Worm (Caenorhabditis elegans) whole organism, young adult: ENCODE results near the gene egal-1.

ENCODE experiments used
- C06A6.2 ChIP-seq: fragments of 200-800 bp; sonication (Bioruptor generic); conservative IDR thresholded peaks from 2 replicates; pipeline ENCODE4 v1.3.6; 2022; ENCODE audit warnings: missing genetic modification characterization, missing compliant biosample characterization
- D2030.7 ChIP-seq: fragments of 200-800 bp; sonication (Bioruptor generic); IDR thresholded peaks from 2 replicates; pipeline ENCODE4 v1.3.6; 2022; ENCODE audit warnings: missing genetic modification reagents, missing genetic modification characterization, missing compliant biosample characterization
- F23B12.7 ChIP-seq: sonication (generic microtip); optimal IDR thresholded peaks from 2 replicates; lab custom pipeline; 2017; ENCODE audit warnings: missing genetic modification characterization, mild to moderate bottlenecking, missing compliant biosample characterization, antibody characterized with exemption, moderate library complexity; ENCODE audit not compliant: insufficient read depth
- F49E8.2 ChIP-seq: sonication (generic microtip); optimal IDR thresholded peaks from 3 replicates; lab custom pipeline; 2017; ENCODE audit warnings: missing genetic modification characterization, mild to moderate bottlenecking, missing compliant biosample characterization, antibody characterized with exemption, moderate library complexity; ENCODE audit not compliant: insufficient read depth
- Y56A3A.18 ChIP-seq: fragments of 200-800 bp; sonication (Bioruptor generic); IDR thresholded peaks from 2 replicates; pipeline ENCODE4 v1.3.6; 2022; ENCODE audit warnings: missing genetic modification reagents, missing genetic modification characterization, missing compliant biosample characterization
- Y95B8A.8 ChIP-seq: fragments of 200-800 bp; sonication (Bioruptor generic); IDR thresholded peaks from 2 replicates; pipeline ENCODE4 v1.3.6; 2022; ENCODE audit warnings: missing genetic modification reagents, missing genetic modification characterization, missing compliant biosample characterization
- ZK185.1 ChIP-seq: sonication (generic microtip); optimal IDR thresholded peaks from 2 replicates; lab custom pipeline; 2016; ENCODE audit warnings: mild to moderate bottlenecking, missing genetic modification characterization, missing compliant biosample characterization; ENCODE audit not compliant: poor library complexity, severe bottlenecking
- aptf-2 ChIP-seq: fragments of 200-800 bp; sonication (Bioruptor generic); conservative IDR thresholded peaks from 2 replicates; pipeline ENCODE4 v1.3.6; 2022; ENCODE audit warnings: missing genetic modification reagents, missing genetic modification characterization, missing compliant biosample characterization
- atf-7 ChIP-seq: sonication (generic microtip); optimal IDR thresholded peaks from 2 replicates; lab custom pipeline; 2017; ENCODE audit warnings: mild to moderate bottlenecking, missing genetic modification characterization, missing compliant biosample characterization
- athp-1 ChIP-seq: sonication (generic microtip); optimal IDR thresholded peaks from 2 replicates; lab custom pipeline; 2017; ENCODE audit warnings: mild to moderate bottlenecking, missing genetic modification characterization, missing compliant biosample characterization
- attf-3 ChIP-seq: fragments of 200-800 bp; sonication (Bioruptor generic); conservative IDR thresholded peaks from 2 replicates; pipeline ENCODE4 v1.3.6; 2022; ENCODE audit warnings: missing genetic modification reagents, missing genetic modification characterization, missing compliant biosample characterization
- bed-1 ChIP-seq: fragments of 200-800 bp; sonication (Bioruptor generic); IDR thresholded peaks from 2 replicates; pipeline ENCODE4 v1.3.6; 2022; ENCODE audit warnings: missing genetic modification reagents, missing genetic modification characterization, missing compliant biosample characterization
- cebp-1 ChIP-seq, 2 experiments: fragments of 200-800 bp in 1 of 2; sonication (Bioruptor generic) in 1 of 2; sonication (generic microtip) in 1 of 2; IDR thresholded peaks in 1 of 2; optimal IDR thresholded peaks in 1 of 2; 2 replicates each; pipeline versions ENCODE4 v1.3.6 to Lab custom; 2017 to 2022; ENCODE audit warnings: missing compliant biosample characterization in 2 of 2, missing genetic modification characterization in 2 of 2, mild to moderate bottlenecking in 1 of 2, missing genetic modification reagents in 1 of 2, moderate library complexity in 1 of 2
- cebp-2 ChIP-seq: fragments of 200-800 bp; sonication (Bioruptor generic); IDR thresholded peaks from 2 replicates; pipeline ENCODE4 v1.3.6; 2022; ENCODE audit warnings: missing genetic modification characterization, missing compliant biosample characterization
- ceh-27 ChIP-seq: fragments of 200-800 bp; sonication (Bioruptor generic); optimal IDR thresholded peaks from 2 replicates; lab custom pipeline; 2018; ENCODE audit warnings: mild to moderate bottlenecking, missing genetic modification characterization, moderate library complexity, missing compliant biosample characterization
- ceh-79 ChIP-seq: sonication (generic microtip); optimal IDR thresholded peaks from 2 replicates; lab custom pipeline; 2017; ENCODE audit warnings: mild to moderate bottlenecking, missing genetic modification characterization, missing compliant biosample characterization
- ceh-91 ChIP-seq: fragments of 200-800 bp; sonication (Bioruptor generic); IDR thresholded peaks from 2 replicates; pipeline ENCODE4 v1.3.6; 2022; ENCODE audit warnings: missing genetic modification reagents, missing genetic modification characterization, missing compliant biosample characterization
- dox-1 ChIP-seq: fragments of 200-800 bp; sonication (Bioruptor generic); IDR thresholded peaks from 2 replicates; pipeline ENCODE4 v1.3.6; 2022; ENCODE audit warnings: missing genetic modification reagents, missing genetic modification characterization, missing compliant biosample characterization
- efl-1 ChIP-seq: fragments of 150-350 bp; optimal IDR thresholded peaks from 2 replicates; lab custom pipeline; 2014; ENCODE audit warnings: missing biosample characterization, missing genetic modification reagents, missing genetic modification characterization
- egl-44 ChIP-seq: fragments of 200-800 bp; sonication (Bioruptor generic); IDR thresholded peaks from 2 replicates; pipeline ENCODE4 v1.3.6; 2022; ENCODE audit warnings: missing genetic modification reagents, missing genetic modification characterization, missing compliant biosample characterization
- hlh-12 ChIP-seq: sonication (generic microtip); optimal IDR thresholded peaks from 2 replicates; lab custom pipeline; 2016; ENCODE audit warnings: missing genetic modification characterization, missing compliant biosample characterization
- hmg-1.2 ChIP-seq: fragments of 200-800 bp; sonication (Bioruptor generic); IDR thresholded peaks from 2 replicates; pipeline ENCODE4 v1.3.6; 2022; ENCODE audit warnings: missing genetic modification reagents, missing genetic modification characterization, missing compliant biosample characterization
- hmg-20 ChIP-seq: fragments of 200-800 bp; sonication (Bioruptor generic); IDR thresholded peaks from 2 replicates; pipeline ENCODE4 v1.3.6; 2022; ENCODE audit warnings: missing genetic modification reagents, missing genetic modification characterization, missing compliant biosample characterization
- hsf-1 ChIP-seq: fragments of 200-800 bp; sonication (Bioruptor generic); IDR thresholded peaks from 2 replicates; pipeline ENCODE4 v1.3.6; 2022; ENCODE audit warnings: missing genetic modification reagents, missing genetic modification characterization, missing compliant biosample characterization
- let-526 ChIP-seq: fragments of 200-800 bp; sonication (Bioruptor generic); IDR thresholded peaks from 2 replicates; pipeline ENCODE4 v1.3.6; 2022; ENCODE audit warnings: missing genetic modification reagents, missing genetic modification characterization, missing compliant biosample characterization
- lin-35 ChIP-seq, 3 experiments: fragments of 150-350 bp in 2 of 3; sonication (generic microtip) in 1 of 3; optimal IDR thresholded peaks; 2 replicates each; lab custom pipeline; 2014 to 2018; ENCODE audit warnings: missing biosample characterization in 3 of 3, missing genetic modification characterization in 3 of 3, missing genetic modification reagents in 3 of 3
- lsl-1 ChIP-seq: fragments of 200-800 bp; sonication (Bioruptor generic); optimal IDR thresholded peaks from 2 replicates; lab custom pipeline; 2018; ENCODE audit warnings: mild to moderate bottlenecking, missing genetic modification characterization, moderate library complexity, missing compliant biosample characterization
- lsy-27 ChIP-seq: sonication (generic microtip); optimal IDR thresholded peaks from 2 replicates; lab custom pipeline; 2017; ENCODE audit warnings: missing genetic modification characterization, mild to moderate bottlenecking, missing compliant biosample characterization, antibody characterized with exemption, missing genotype, borderline replicate concordance; ENCODE audit not compliant: insufficient read depth
- madf-10 ChIP-seq: sonication (generic microtip); optimal IDR thresholded peaks from 2 replicates; lab custom pipeline; 2016; ENCODE audit warnings: mild to moderate bottlenecking, missing genetic modification characterization, missing compliant biosample characterization
- madf-6 ChIP-seq: fragments of 200-800 bp; sonication (Bioruptor generic); IDR thresholded peaks from 2 replicates; pipeline ENCODE4 v1.3.6; 2022; ENCODE audit warnings: missing genetic modification reagents, missing genetic modification characterization, missing compliant biosample characterization
- madf-8 ChIP-seq: fragments of 200-800 bp; sonication (Bioruptor generic); conservative IDR thresholded peaks from 2 replicates; pipeline ENCODE4 v1.3.6; 2022; ENCODE audit warnings: missing genetic modification reagents, missing genetic modification characterization, missing compliant biosample characterization
- nhr-90 ChIP-seq: sonication (generic microtip); optimal IDR thresholded peaks from 2 replicates; lab custom pipeline; 2016; ENCODE audit warnings: missing genotype, mild to moderate bottlenecking, missing genetic modification characterization, missing compliant biosample characterization
- repo-1 ChIP-seq: sonication (generic microtip); optimal IDR thresholded peaks from 2 replicates; lab custom pipeline; 2017; ENCODE audit warnings: mild to moderate bottlenecking, missing genetic modification characterization, missing compliant biosample characterization
- snpc-1.1 ChIP-seq: sonication (generic microtip); optimal IDR thresholded peaks from 2 replicates; lab custom pipeline; 2017; ENCODE audit warnings: missing genetic modification characterization, mild to moderate bottlenecking, missing compliant biosample characterization, antibody characterized with exemption, moderate library complexity, missing genotype, missing genetic modification reagents; ENCODE audit not compliant: insufficient read depth
- snpc-1.3 ChIP-seq: sonication (generic microtip); optimal IDR thresholded peaks from 2 replicates; lab custom pipeline; 2017; ENCODE audit warnings: missing genetic modification characterization, mild to moderate bottlenecking, missing compliant biosample characterization, antibody characterized with exemption, moderate library complexity, missing genotype, missing genetic modification reagents; ENCODE audit not compliant: insufficient read depth
- snpc-3.4 ChIP-seq: sonication (generic microtip); optimal IDR thresholded peaks from 2 replicates; lab custom pipeline; 2017; ENCODE audit warnings: missing genetic modification characterization, mild to moderate bottlenecking, missing compliant biosample characterization, antibody characterized with exemption, moderate library complexity, missing genotype, missing genetic modification reagents
- snpc-4 ChIP-seq, 5 experiments: fragments of 150-350 bp in 1 of 5; sonication (generic microtip) in 4 of 5; optimal IDR thresholded peaks; 2 replicates each; lab custom pipeline; 2014 to 2018; ENCODE audit warnings: missing genetic modification characterization in 5 of 5, missing biosample characterization in 3 of 5, antibody characterized with exemption in 2 of 5, mild to moderate bottlenecking in 2 of 5, missing compliant biosample characterization in 2 of 5, missing genotype in 2 of 5, moderate library complexity in 2 of 5, missing genetic modification reagents in 1 of 5
- somi-1 ChIP-seq: fragments of 200-800 bp; sonication (Bioruptor generic); optimal IDR thresholded peaks from 2 replicates; lab custom pipeline; 2018; ENCODE audit warnings: mild to moderate bottlenecking, missing genetic modification characterization, missing compliant biosample characterization
- tbp1 ChIP-seq: fragments of 200-800 bp; sonication (Bioruptor generic); optimal IDR thresholded peaks from 2 replicates; lab custom pipeline; 2018; ENCODE audit warnings: mild to moderate bottlenecking, missing genetic modification characterization, missing compliant biosample characterization
- zfh-2 ChIP-seq: fragments of 200-800 bp; sonication (Bioruptor generic); conservative IDR thresholded peaks from 2 replicates; pipeline ENCODE4 v1.3.6; 2022; ENCODE audit warnings: missing genetic modification reagents, missing genetic modification characterization, missing compliant biosample characterization
- ztf-18 ChIP-seq: sonication (generic microtip); optimal IDR thresholded peaks from 2 replicates; lab custom pipeline; 2016; ENCODE audit warnings: missing genotype, mild to moderate bottlenecking, missing genetic modification characterization, missing compliant biosample characterization
- ztf-22 ChIP-seq: fragments of 200-800 bp; sonication (Bioruptor generic); optimal IDR thresholded peaks from 2 replicates; lab custom pipeline; 2018; ENCODE audit warnings: mild to moderate bottlenecking, missing genetic modification characterization, moderate library complexity, missing compliant biosample characterization
- ztf-25 ChIP-seq: fragments of 200-800 bp; sonication (Bioruptor generic); IDR thresholded peaks from 2 replicates; pipeline ENCODE4 v1.3.6; 2022; ENCODE audit warnings: missing genetic modification reagents, missing genetic modification characterization, missing compliant biosample characterization
- ztf-26 ChIP-seq: sonication (generic microtip); optimal IDR thresholded peaks from 2 replicates; lab custom pipeline; 2017; ENCODE audit warnings: missing genetic modification characterization, missing compliant biosample characterization

The egal-1 gene

ce11 chrIV:5814092-5814650, 10.4 kb upstream of the egal-1 start, which contains the start of gene oops-1:
oops-1 (minus strand) TSS chrIV:5814142.
- no peak for TF ChIP-seq ceh-27
- TF ChIP-seq ztf-25 (GFP tag; lab: Robert Waterston, UW), result no peak
- TF ChIP-seq snpc-1.1 (tag; lab: Kevin White, UChicago), result no peak
- TF ChIP-seq snpc-1.3, result no peak
- TF ChIP-seq F49E8.2 (tag; lab: Kevin White, UChicago), result no peak
- TF ChIP-seq hsf-1 (GFP tag; lab: Robert Waterston, UW), result no peak
- TF ChIP-seq Y95B8A.8 (GFP tag; lab: Robert Waterston, UW), result no peak
- no peak for TF ChIP-seq C06A6.2 (GFP tag; lab: Robert Waterston, UW)
- TF ChIP-seq repo-1, result no peak
- no peak for TF ChIP-seq Y56A3A.18 (GFP tag; lab: Robert Waterston, UW)
- TF ChIP-seq egl-44 (GFP tag; lab: Robert Waterston, UW), result no peak
- no peak for TF ChIP-seq bed-1 (GFP tag; lab: Robert Waterston, UW)
- TF ChIP-seq athp-1 (tag; lab: Kevin White, UChicago), result no peak
- TF ChIP-seq madf-6, result no peak; the same call in 1 of the 2 replicates
- no peak for TF ChIP-seq let-526 (GFP tag; lab: Robert Waterston, UW)
- peak; percentile 57 for TF ChIP-seq efl-1 (GFP tag; lab: Kevin White, UChicago)
- no peak for TF ChIP-seq attf-3 (GFP tag; lab: Robert Waterston, UW)
- TF ChIP-seq ztf-26, result no peak
- no peak for TF ChIP-seq ztf-22 (GFP tag; lab: Kevin White, UChicago)
- no peak for TF ChIP-seq hmg-20 (GFP tag; lab: Robert Waterston, UW)
- TF ChIP-seq zfh-2 (GFP tag; lab: Robert Waterston, UW), result no peak
- TF ChIP-seq dox-1 (GFP tag; lab: Robert Waterston, UW), result no peak
- TF ChIP-seq snpc-4 (GFP tag; optimal IDR thresholded peaks at IDR 0.05; lab: Kevin White, UChicago), result no peak
- peak in 3 of 4 experiments; percentile 83 to 85 (median 84) for TF ChIP-seq snpc-4 (tag; optimal IDR thresholded peaks at IDR 0.05; lab: Kevin White, UChicago)
- no peak for TF ChIP-seq snpc-3.4 (tag; lab: Kevin White, UChicago)
- no peak for TF ChIP-seq cebp-1 (GFP tag; IDR thresholded peaks at IDR 0.05; lab: Robert Waterston, UW)
- no peak for TF ChIP-seq cebp-1 (tag; optimal IDR thresholded peaks at IDR 0.05; lab: Kevin White, UChicago)
- 0 out of 2 replicates have a peak, but pooled peaks have one; percentile 23 for TF ChIP-seq ceh-91 (GFP tag; lab: Robert Waterston, UW)
- TF ChIP-seq ztf-18, result no peak
- TF ChIP-seq nhr-90 (tag; lab: Kevin White, UChicago), result no peak
- TF ChIP-seq madf-10 (tag; lab: Kevin White, UChicago), result no peak
- no peak for TF ChIP-seq aptf-2
- no peak for TF ChIP-seq cebp-2 (GFP tag; lab: Robert Waterston, UW)
- no peak for TF ChIP-seq ceh-79 (tag; lab: Kevin White, UChicago)
- no peak for TF ChIP-seq hlh-12 (tag; lab: Kevin White, UChicago)
- TF ChIP-seq lsl-1, result peak; percentile 80
- TF ChIP-seq tbp1, result peak; percentile 26
- no peak for TF ChIP-seq lin-35 (GFP tag; optimal IDR thresholded peaks at IDR 0.05; lab: Kevin White, UChicago)
- TF ChIP-seq ZK185.1 (tag; lab: Kevin White, UChicago), result no peak
- no peak for TF ChIP-seq somi-1 (GFP tag; lab: Kevin White, UChicago)
- TF ChIP-seq D2030.7 (GFP tag; lab: Robert Waterston, UW), result no peak
- TF ChIP-seq atf-7, result no peak
- TF ChIP-seq F23B12.7, result no peak
- TF ChIP-seq lsy-27 (tag; lab: Kevin White, UChicago), result no peak
- no peak for TF ChIP-seq hmg-1.2 (GFP tag; lab: Robert Waterston, UW)
- peak; percentile 20; the same call in 1 of the 2 replicates for TF ChIP-seq madf-8 (GFP tag; lab: Robert Waterston, UW)
